Fruit fly (Drosophila melanogaster): ENCODE data around the gene Nha2.

Nha2 gene

dm6 chr3R:23042746-23043265 lies 44.5 kb upstream of the Nha2 start:
- TF ChIP-seq brk (GFP tag; optimal IDR thresholded peaks at IDR 0.05): no peak
- TF ChIP-seq psq (GFP tag; optimal IDR thresholded peaks at IDR 0.05): no peak
- TF ChIP-seq Dif (GFP tag; optimal IDR thresholded peaks at IDR 0.05; ENCODE audit: partially characterized antibody): no peak
- TF ChIP-seq jim (GFP tag; optimal IDR thresholded peaks at IDR 0.05): no peak
- TF ChIP-seq rgr (GFP tag; optimal IDR thresholded peaks at IDR 0.05): no peak
- no peak for TF ChIP-seq br (GFP tag; optimal IDR thresholded peaks at IDR 0.05)
- TF ChIP-seq Rel (GFP tag; optimal IDR thresholded peaks at IDR 0.05): no peak
- TF ChIP-seq Rel (tag; optimal IDR thresholded peaks at IDR 0.05): no peak
- TF ChIP-seq CG9705 (GFP tag; optimal IDR thresholded peaks at IDR 0.05): no peak
- TF ChIP-seq dsf (GFP tag; optimal IDR thresholded peaks at IDR 0.05; ENCODE audit: borderline replicate concordance): no peak
- TF ChIP-seq woc (GFP tag; optimal IDR thresholded peaks at IDR 0.05): no peak
- TF ChIP-seq fru (GFP tag; optimal IDR thresholded peaks at IDR 0.05): no peak
- TF ChIP-seq CG32264 (GFP tag; optimal IDR thresholded peaks at IDR 0.05): no peak

- TF ChIP-seq HLH106 (tag; optimal IDR thresholded peaks at IDR 0.05): no peak
Measured at dm6 chr3R:23041941-23042340, 43.6 kb upstream of the Nha2 start, which contains the start of gene CG13838. Gene CG13838 (plus strand): TSS chr3R:23042241.

dm6 chr3R:23038062-23038461 lies 39.7 kb upstream of the Nha2 start:
- no peak for TF ChIP-seq foxo (GFP tag; optimal IDR thresholded peaks at IDR 0.05)
- no peak for TF ChIP-seq dmrt93B (GFP tag; optimal IDR thresholded peaks at IDR 0.05)
- TF ChIP-seq usp (GFP tag; optimal IDR thresholded peaks at IDR 0.05): no peak
- TF ChIP-seq tai (GFP tag; optimal IDR thresholded peaks at IDR 0.05): no peak
- no peak for TF ChIP-seq GATAd (GFP tag; optimal IDR thresholded peaks at IDR 0.05)
- TF ChIP-seq rgr (GFP tag; optimal IDR thresholded peaks at IDR 0.05): no peak
- no peak for TF ChIP-seq ey (GFP tag; optimal IDR thresholded peaks at IDR 0.05)

- TF ChIP-seq OdsH (GFP tag; optimal IDR thresholded peaks at IDR 0.05): no peak
- no peak for TF ChIP-seq woc (GFP tag; optimal IDR thresholded peaks at IDR 0.05)
- TF ChIP-seq lola (GFP tag; optimal IDR thresholded peaks at IDR 0.05): no peak
- TF ChIP-seq Abd-B (GFP tag; optimal IDR thresholded peaks at IDR 0.05): no peak
- TF ChIP-seq sv (GFP tag; optimal IDR thresholded peaks at IDR 0.05): no peak
- no peak for TF ChIP-seq br (GFP tag; optimal IDR thresholded peaks at IDR 0.05)
- no peak for TF ChIP-seq sage (GFP tag; optimal IDR thresholded peaks at IDR 0.05)
- no peak for TF ChIP-seq ey (GFP tag; optimal IDR thresholded peaks at IDR 0.05)
- no peak for TF ChIP-seq CG32264 (GFP tag; optimal IDR thresholded peaks at IDR 0.05)
- TF ChIP-seq GATAd (GFP tag; optimal IDR thresholded peaks at IDR 0.05): no peak
- TF ChIP-seq Vsx2 (GFP tag; optimal IDR thresholded peaks at IDR 0.05; ENCODE audit: partially characterized antibody): no peak
- no peak for TF ChIP-seq CG9705 (GFP tag; optimal IDR thresholded peaks at IDR 0.05)
- no peak for TF ChIP-seq CrebA (GFP tag; optimal IDR thresholded peaks at IDR 0.05; ENCODE audit: borderline replicate concordance)
- no peak for TF ChIP-seq usp (GFP tag; optimal IDR thresholded peaks at IDR 0.05)
- no peak for TF ChIP-seq dl (GFP tag; optimal IDR thresholded peaks at IDR 0.05; ENCODE audit: insufficient read depth in 1 of 2, partially characterized antibody in 2 of 2)
- TF ChIP-seq Dif (GFP tag; optimal IDR thresholded peaks at IDR 0.05; ENCODE audit: partially characterized antibody): no peak
Measured at dm6 chr3R:23036321-23036720, 38.0 kb upstream of the Nha2 start.

- TF ChIP-seq dmrt93B (GFP tag; optimal IDR thresholded peaks at IDR 0.05): no peak
- no peak for TF ChIP-seq brk (GFP tag; optimal IDR thresholded peaks at IDR 0.05)
- no peak for TF ChIP-seq N (GFP tag; optimal IDR thresholded peaks at IDR 0.05)
- no peak for TF ChIP-seq psq (GFP tag; optimal IDR thresholded peaks at IDR 0.05)
Measured at dm6 chr3R:23035463-23035862, 37.1 kb upstream of the Nha2 start, which contains the start of gene CG13833. Gene CG13833 (minus strand): TSS chr3R:23035563.

dm6 chr3R:23030900-23031299 lies 32.6 kb upstream of the Nha2 start:
- TF ChIP-seq Vsx2 (GFP tag; optimal IDR thresholded peaks at IDR 0.05; ENCODE audit: partially characterized antibody) (no peak), Dfd (GFP tag; optimal IDR thresholded peaks at IDR 0.05) (no peak), brk (GFP tag; optimal IDR thresholded peaks at IDR 0.05) (no peak), tai (GFP tag; optimal IDR thresholded peaks at IDR 0.05) (no peak), N (GFP tag; optimal IDR thresholded peaks at IDR 0.05) (no peak), fru (GFP tag; optimal IDR thresholded peaks at IDR 0.05) (no peak), CG32264 (GFP tag; optimal IDR thresholded peaks at IDR 0.05) (no peak), br (GFP tag; optimal IDR thresholded peaks at IDR 0.05) (no peak), lola (GFP tag; optimal IDR thresholded peaks at IDR 0.05) (no peak), CrebA (GFP tag; optimal IDR thresholded peaks at IDR 0.05; ENCODE audit: borderline replicate concordance) (no peak), Myc (optimal IDR thresholded peaks at IDR 0.05) (no peak), sv (GFP tag; optimal IDR thresholded peaks at IDR 0.05) (no peak), Abd-B (GFP tag; optimal IDR thresholded peaks at IDR 0.05) (no peak), dmrt93B (GFP tag; optimal IDR thresholded peaks at IDR 0.05) (no peak), woc (GFP tag; optimal IDR thresholded peaks at IDR 0.05) (no peak), Hr83 (GFP tag; optimal IDR thresholded peaks at IDR 0.05; ENCODE audit: poor library complexity, severe bottlenecking) (no peak)

All from whole organism, wandering third instar larva.